Fruit fly (Drosophila melanogaster) whole organism, pupa: Measurements from ENCODE around the gene CG32547.

Source experiments
- CG10348 ChIP-seq: fragments of 200-800 bp; sonication (Bioruptor generic); IDR thresholded peaks from 2 replicates; pipeline ENCODE4 v1.3.6; 2022; ENCODE audit warnings: missing biosample characterization, missing genetic modification characterization
- CG12605 ChIP-seq: fragments of 200-800 bp; sonication (Bioruptor generic); IDR thresholded peaks from 2 replicates; pipeline ENCODE4 v1.3.6; 2022; ENCODE audit warnings: missing biosample characterization, missing genetic modification characterization
- CG13204 ChIP-seq: fragments of 200-800 bp; sonication (Bioruptor generic); optimal IDR thresholded peaks from 2 replicates; lab custom pipeline; 2018; ENCODE audit warnings: missing biosample characterization, mild to moderate bottlenecking, missing genetic modification characterization, moderate library complexity
- CG14655 ChIP-seq: fragments of 200-800 bp; sonication (Bioruptor generic); optimal IDR thresholded peaks from 3 replicates; lab custom pipeline; 2017; ENCODE audit warnings: mild to moderate bottlenecking, missing biosample characterization, missing genetic modification reagents, missing genetic modification characterization
- CG15710 ChIP-seq: fragments of 200-800 bp; sonication (Bioruptor generic); optimal IDR thresholded peaks from 2 replicates; lab custom pipeline; 2018; ENCODE audit warnings: missing biosample characterization, mild to moderate bottlenecking, missing genetic modification characterization, moderate library complexity
- CG17806 ChIP-seq: fragments of 200-800 bp; sonication (Bioruptor generic); optimal IDR thresholded peaks from 2 replicates; lab custom pipeline; 2018; ENCODE audit warnings: missing biosample characterization, mild to moderate bottlenecking, missing genetic modification characterization, moderate library complexity
- CG32121 ChIP-seq: fragments of 200-800 bp; sonication (Bioruptor generic); IDR thresholded peaks from 2 replicates; pipeline ENCODE4 v1.3.6; 2022; ENCODE audit warnings: missing biosample characterization, missing genetic modification characterization
- CG34367 ChIP-seq: fragments of 200-800 bp; sonication (Bioruptor generic); optimal IDR thresholded peaks from 2 replicates; lab custom pipeline; 2018; ENCODE audit warnings: missing biosample characterization, mild to moderate bottlenecking, missing genetic modification characterization
- CG4496 ChIP-seq: fragments of 200-800 bp; sonication (Bioruptor generic); IDR thresholded peaks from 3 replicates; pipeline ENCODE4 v1.3.6; 2022; ENCODE audit warnings: missing biosample characterization, missing genetic modification characterization
- CG8159 ChIP-seq: fragments of 200-800 bp; sonication (Bioruptor generic); optimal IDR thresholded peaks from 3 replicates; lab custom pipeline; 2018; ENCODE audit warnings: missing biosample characterization, mild to moderate bottlenecking, missing genetic modification characterization, moderate library complexity
- CG8301 ChIP-seq: fragments of 200-800 bp; sonication (Bioruptor generic); optimal IDR thresholded peaks from 2 replicates; lab custom pipeline; 2018; ENCODE audit warnings: missing biosample characterization, mild to moderate bottlenecking, missing genetic modification characterization
- CG9948 ChIP-seq: fragments of 200-800 bp; sonication (Bioruptor generic); optimal IDR thresholded peaks from 2 replicates; lab custom pipeline; 2018; ENCODE audit warnings: missing biosample characterization, mild to moderate bottlenecking, missing genetic modification characterization, moderate library complexity
- D1 ChIP-seq: fragments of 200-800 bp; sonication (Bioruptor generic); optimal IDR thresholded peaks from 2 replicates; lab custom pipeline; 2018; ENCODE audit warnings: missing biosample characterization, mild to moderate bottlenecking, missing genetic modification characterization, moderate library complexity
- EcR ChIP-seq: fragments of 200-800 bp; sonication (Bioruptor generic); optimal IDR thresholded peaks from 3 replicates; lab custom pipeline; 2019; ENCODE audit warnings: missing biosample characterization, missing genetic modification characterization, mild to moderate bottlenecking, moderate library complexity, missing genetic modification reagents
- Ets98B ChIP-seq: fragments of 200-800 bp; sonication (Bioruptor generic); IDR thresholded peaks from 2 replicates; pipeline ENCODE4 v1.3.6; 2022; ENCODE audit warnings: missing biosample characterization, missing genetic modification characterization
- Pif1A ChIP-seq: fragments of 200-800 bp; sonication (Bioruptor generic); optimal IDR thresholded peaks from 3 replicates; lab custom pipeline; 2016; ENCODE audit warnings: missing biosample characterization, missing genetic modification characterization
- Pif1B ChIP-seq: fragments of 200-800 bp; sonication (Bioruptor generic); optimal IDR thresholded peaks from 3 replicates; lab custom pipeline; 2016; ENCODE audit warnings: missing biosample characterization, missing genetic modification characterization
- Snoo ChIP-seq: fragments of 200-800 bp; sonication (Bioruptor generic); optimal IDR thresholded peaks from 3 replicates; lab custom pipeline; 2017; ENCODE audit warnings: missing biosample characterization, mild to moderate bottlenecking, missing genetic modification characterization, inconsistent platforms
- fd96Ca ChIP-seq: fragments of 200-800 bp; sonication (Bioruptor generic); IDR thresholded peaks from 3 replicates; pipeline ENCODE4 v1.3.6; 2022; ENCODE audit warnings: missing biosample characterization, missing genetic modification characterization
- gl ChIP-seq: fragments of 200-800 bp; sonication (Bioruptor generic); optimal IDR thresholded peaks from 2 replicates; lab custom pipeline; 2018; ENCODE audit warnings: missing biosample characterization, mild to moderate bottlenecking, missing genetic modification characterization
- rn ChIP-seq: fragments of 200-800 bp; sonication (Bioruptor generic); IDR thresholded peaks from 2 replicates; pipeline ENCODE4 v1.3.6; 2022; ENCODE audit warnings: missing biosample characterization, missing genetic modification characterization

CG32547 gene

DNA sequence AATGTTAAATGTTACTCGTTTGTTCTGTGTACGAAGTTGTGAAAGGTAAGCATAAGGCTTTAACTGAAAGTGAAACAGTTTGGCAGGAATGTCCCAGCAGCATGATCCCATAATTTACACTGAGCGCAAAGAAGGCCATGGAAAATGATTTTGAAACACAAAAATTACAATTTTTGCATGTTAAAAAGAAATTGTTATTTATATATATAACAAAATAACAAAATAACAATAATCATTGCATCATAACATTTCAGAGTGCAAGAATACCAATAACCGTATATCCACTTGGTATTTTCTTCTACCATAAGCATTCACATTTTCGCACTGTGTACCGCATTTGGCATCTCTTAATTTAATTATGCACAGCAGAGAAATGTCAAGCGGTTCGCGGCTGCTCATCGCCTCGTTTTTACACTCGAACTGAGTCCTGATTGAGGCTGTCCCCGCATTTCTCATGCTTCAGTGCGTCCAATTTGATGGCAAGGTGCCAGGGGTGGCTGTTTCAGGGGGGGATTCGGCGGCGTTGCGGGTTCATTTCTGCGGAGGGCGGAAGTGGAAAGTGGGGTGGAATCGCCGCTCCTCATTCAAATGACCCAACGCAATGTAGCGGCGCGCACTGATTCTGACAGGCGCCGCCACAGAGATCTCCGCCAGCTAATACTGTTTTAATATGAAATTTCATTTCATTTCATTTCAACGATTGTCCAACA is 43.3 kb upstream of the CG32547 start, which contains the start of gene CG6481:
TSS of gene CG6481 (minus strand) at position 51 of the 710 bp plus-strand sequence.
- TF ChIP-seq CG4496 (GFP tag; lab: Robert Waterston, UW) (no peak), CG9948 (tag; lab: Kevin White, UChicago) (no peak), CG8301 (tag; lab: Kevin White, UChicago) (no peak), CG34367 (tag; lab: Kevin White, UChicago) (no peak), CG17806 (peak; percentile 8)

DNA sequence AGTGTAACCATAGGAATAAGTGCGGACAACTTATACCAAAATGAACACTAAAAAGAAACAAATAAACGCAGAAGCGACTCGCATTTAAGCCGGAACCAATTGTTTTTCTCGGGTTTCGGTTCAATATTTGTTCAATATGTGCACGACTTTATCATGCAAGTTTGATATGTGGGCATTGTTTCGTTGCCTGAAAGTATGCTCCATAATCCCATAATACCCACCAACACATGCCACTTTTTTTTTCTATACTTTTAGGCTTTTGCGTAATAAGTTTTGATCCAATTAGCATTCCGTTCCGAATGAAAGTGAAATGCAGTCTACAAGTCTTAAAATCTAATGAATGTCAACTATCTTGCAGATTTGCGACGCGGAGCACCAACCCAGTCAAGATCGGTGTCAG is 41.1 kb upstream of the CG32547 start:
- no peak for TF ChIP-seq Ets98B (GFP tag; lab: Robert Waterston, UW)
- TF ChIP-seq CG9948 (tag; lab: Kevin White, UChicago) = no peak
- no peak for TF ChIP-seq EcR (GFP tag; lab: Kevin White, UChicago)
- no peak for TF ChIP-seq Pif1A (GFP tag; lab: Kevin White, UChicago)
- TF ChIP-seq Snoo (tag; lab: Kevin White, UChicago) = no peak
- no peak for TF ChIP-seq CG12605 (GFP tag; lab: Robert Waterston, UW)
- no peak for TF ChIP-seq CG8159

dm6 chrX:18517415-18517814 is 38.1 kb upstream of the CG32547 start:
- TF ChIP-seq CG17806 (no peak), Pif1A (GFP tag; lab: Kevin White, UChicago) (no peak), Snoo (tag; lab: Kevin White, UChicago) (no peak), Ets98B (GFP tag; lab: Robert Waterston, UW) (peak; percentile 64), fd96Ca (GFP tag; lab: Robert Waterston, UW) (no peak), CG8301 (tag; lab: Kevin White, UChicago) (no peak), rn (GFP tag; lab: Robert Waterston, UW) (no peak), CG34367 (tag; lab: Kevin White, UChicago) (no peak), CG15710 (peak; percentile 6), CG12605 (GFP tag; lab: Robert Waterston, UW) (peak; percentile 48; the same call in 1 of the 2 replicates), CG9948 (tag; lab: Kevin White, UChicago) (no peak), CG32121 (GFP tag; lab: Robert Waterston, UW) (peak; percentile 28; the same call in 1 of the 2 replicates), CG10348 (no peak), D1 (no peak), CG4496 (GFP tag; lab: Robert Waterston, UW) (peak; percentile 77), CG8159 (no peak), CG13204 (GFP tag; lab: Kevin White, UChicago) (peak; percentile 48), Pif1B (no peak), CG14655 (GFP tag; lab: Kevin White, UChicago) (peak; percentile 10), gl (no peak), EcR (GFP tag; lab: Kevin White, UChicago) (no peak)

DNA sequence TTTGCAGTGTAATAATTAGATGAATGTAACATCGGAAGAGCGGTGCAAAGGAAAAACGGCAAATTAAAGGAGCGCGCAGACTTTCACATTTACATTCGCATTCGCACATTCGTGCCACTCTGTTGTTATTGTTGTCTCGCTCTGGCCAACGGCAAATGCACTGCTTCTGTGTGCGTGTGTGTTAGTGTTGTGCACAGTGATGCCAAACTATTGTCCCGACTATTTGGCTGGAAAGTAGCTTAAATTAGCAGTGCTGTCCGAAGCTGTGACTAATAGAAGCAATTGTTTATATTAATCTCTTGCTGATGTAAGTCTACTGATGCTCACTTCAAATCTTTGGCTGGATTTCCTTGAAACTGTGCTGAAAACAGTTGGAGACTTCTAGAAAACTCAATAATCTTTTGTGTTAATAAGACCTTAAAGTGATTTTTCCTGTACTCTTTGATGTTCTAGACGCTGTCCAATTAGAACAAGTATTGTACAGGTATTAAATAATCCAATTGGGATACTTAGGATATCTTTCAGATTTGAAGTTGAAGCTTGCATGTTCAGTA is 36.8 kb upstream of the CG32547 start:
- TF ChIP-seq CG15710 (no peak), CG14655 (GFP tag; lab: Kevin White, UChicago) (peak; percentile 9), fd96Ca (GFP tag; lab: Robert Waterston, UW) (0 out of 3 replicates have a peak, but pooled peaks have one; percentile 42), CG4496 (GFP tag; lab: Robert Waterston, UW) (peak; percentile 68), CG32121 (GFP tag; lab: Robert Waterston, UW) (no peak), CG12605 (GFP tag; lab: Robert Waterston, UW) (peak; percentile 15; the same call in 1 of the 2 replicates), CG8159 (peak; percentile 21)
- TF ChIP-seq, all 21 proteins: peak for 5

- TF ChIP-seq CG14655 (GFP tag; lab: Kevin White, UChicago) (no peak), Snoo (tag; lab: Kevin White, UChicago) (no peak), CG4496 (GFP tag; lab: Robert Waterston, UW) (peak; percentile 9; the same call in 2 of the 3 replicates), CG8159 (no peak), CG32121 (GFP tag; lab: Robert Waterston, UW) (no peak), CG10348 (no peak), gl (no peak), CG12605 (GFP tag; lab: Robert Waterston, UW) (no peak), fd96Ca (GFP tag; lab: Robert Waterston, UW) (no peak), CG13204 (GFP tag; lab: Kevin White, UChicago) (no peak), CG8301 (tag; lab: Kevin White, UChicago) (no peak), Pif1A (GFP tag; lab: Kevin White, UChicago) (no peak), CG17806 (no peak), EcR (GFP tag; lab: Kevin White, UChicago) (peak; percentile 31)
These were observed 36.1 kb upstream of the CG32547 start, which contains the start of the genes Bx and HisRS for dm6 chrX:18515205-18515921. Gene Bx, plus strand, starts transcription at chrX:18515428. Gene HisRS, plus strand, starts transcription at chrX:18515428.

- TF ChIP-seq CG13204 (GFP tag; lab: Kevin White, UChicago) (no peak), CG8159 (no peak), CG32121 (GFP tag; lab: Robert Waterston, UW) (no peak), gl (no peak), CG15710 (no peak), fd96Ca (GFP tag; lab: Robert Waterston, UW) (no peak), CG9948 (tag; lab: Kevin White, UChicago) (no peak), CG8301 (tag; lab: Kevin White, UChicago) (no peak), EcR (GFP tag; lab: Kevin White, UChicago) (no peak), Snoo (tag; lab: Kevin White, UChicago) (no peak), CG17806 (no peak), D1 (no peak), Ets98B (GFP tag; lab: Robert Waterston, UW) (no peak), CG4496 (GFP tag; lab: Robert Waterston, UW) (no peak)
These were observed 35.5 kb upstream of the CG32547 start, which contains the start of gene CG6470 for dm6 chrX:18514767-18515166. Gene CG6470, minus strand, starts transcription at chrX:18514867.
